Fruit fly (Drosophila melanogaster): Measurements from ENCODE around the gene CG16863.

DNA sequence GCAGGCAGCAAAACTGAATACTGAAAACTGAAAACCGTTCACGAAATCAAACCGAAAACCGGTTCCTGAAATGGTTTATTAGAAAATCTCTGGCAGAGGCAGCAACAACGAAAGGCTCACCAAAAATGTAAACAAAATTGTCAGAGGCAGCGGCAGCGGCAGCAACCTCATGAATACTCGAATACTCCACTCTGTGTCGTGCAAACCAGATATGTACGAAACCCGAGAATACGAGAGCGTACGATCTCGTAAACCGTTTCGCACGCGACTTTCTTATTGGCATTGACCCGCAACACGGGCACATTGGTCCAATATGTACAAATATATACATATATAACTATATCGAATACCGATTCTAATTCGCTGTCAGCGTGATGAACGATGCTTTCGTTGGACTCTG lies 46.8 kb downstream of the CG16863 start:
- TF ChIP-seq OdsH (GFP tag; optimal IDR thresholded peaks at IDR 0.05) (no peak), woc (GFP tag; optimal IDR thresholded peaks at IDR 0.05) (no peak), Dfd (GFP tag; optimal IDR thresholded peaks at IDR 0.05) (no peak), Sp1 (GFP tag; optimal IDR thresholded peaks at IDR 0.05) (no peak)
